Fruit fly (Drosophila melanogaster): ENCODE data around the gene Ets96B.

Ets96B gene

DNA sequence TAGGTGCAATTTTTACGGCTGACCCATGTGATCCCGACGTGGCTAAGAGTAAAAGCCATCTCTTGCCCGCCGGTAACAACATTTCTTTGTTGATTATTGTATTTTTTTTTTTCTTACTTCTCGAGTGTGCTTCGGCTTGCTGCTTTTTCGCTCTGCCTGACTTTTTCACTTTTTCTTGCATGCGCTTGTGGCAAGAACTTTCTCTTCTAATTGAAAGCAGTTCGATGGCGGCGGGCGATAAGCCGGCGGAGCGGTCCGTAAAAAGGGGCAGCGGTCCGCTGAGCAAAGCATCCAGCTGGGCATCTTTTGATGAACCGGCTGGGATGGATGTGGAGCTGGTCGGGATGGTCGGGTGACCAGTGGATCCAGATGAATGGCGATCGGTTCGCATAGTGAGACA lies 14.8 kb upstream of the Ets96B start:
- TF ChIP-seq CG14655 (GFP tag; optimal IDR thresholded peaks at IDR 0.05) = no peak
- no peak for TF ChIP-seq CG8301 (tag; optimal IDR thresholded peaks at IDR 0.05)
- TF ChIP-seq CG9948 (tag; optimal IDR thresholded peaks at IDR 0.05) = no peak
- TF ChIP-seq rn (GFP tag; IDR thresholded peaks at IDR 0.05) = no peak
- TF ChIP-seq CG34367 (tag; optimal IDR thresholded peaks at IDR 0.05) = no peak
- TF ChIP-seq CG15710 (tag; optimal IDR thresholded peaks at IDR 0.05) = no peak
- no peak for TF ChIP-seq fd96Ca (GFP tag; IDR thresholded peaks at IDR 0.05)
- TF ChIP-seq EcR (GFP tag; optimal IDR thresholded peaks at IDR 0.05) = no peak
- TF ChIP-seq CG4496 (GFP tag; IDR thresholded peaks at IDR 0.05) = no peak
- no peak for TF ChIP-seq gl (tag; optimal IDR thresholded peaks at IDR 0.05)
- TF ChIP-seq CG17806 (tag; optimal IDR thresholded peaks at IDR 0.05) = no peak
- no peak for TF ChIP-seq CG13204 (GFP tag; optimal IDR thresholded peaks at IDR 0.05)
- no peak for TF ChIP-seq CG10348 (GFP tag; IDR thresholded peaks at IDR 0.05)
- TF ChIP-seq CG32121 (GFP tag; IDR thresholded peaks at IDR 0.05) = no peak
- TF ChIP-seq D1 (tag; optimal IDR thresholded peaks at IDR 0.05) = no peak
- no peak for TF ChIP-seq Ets98B (GFP tag; IDR thresholded peaks at IDR 0.05)
- no peak for TF ChIP-seq CG12605 (GFP tag; IDR thresholded peaks at IDR 0.05)

DNA sequence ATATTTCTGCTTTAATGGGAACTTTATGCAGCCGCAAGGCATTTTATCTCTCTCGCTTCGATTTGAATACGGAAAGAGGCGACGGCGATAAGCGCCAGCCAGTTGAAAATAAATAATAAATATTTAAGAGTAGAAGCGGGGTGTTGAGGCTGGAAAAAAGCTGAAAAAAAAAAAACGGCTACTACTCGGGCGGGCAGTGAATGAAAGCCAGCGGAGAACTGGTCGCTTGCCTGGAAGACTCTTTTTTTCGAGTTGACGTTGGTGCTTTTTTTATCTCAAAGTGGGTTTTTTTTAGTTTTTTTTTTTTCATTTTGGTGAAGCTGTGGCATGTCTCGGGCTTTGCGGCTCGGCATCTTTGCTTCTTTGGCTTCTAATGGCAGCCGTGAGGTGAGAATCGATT lies 14.4 kb upstream of the Ets96B start:
- TF ChIP-seq CG15710 (tag; optimal IDR thresholded peaks at IDR 0.05) (no peak), CG8159 (tag; optimal IDR thresholded peaks at IDR 0.05) (no peak), CG4496 (GFP tag; IDR thresholded peaks at IDR 0.05) (peak; percentile 40; the same call in 1 of the 3 replicates), gl (tag; optimal IDR thresholded peaks at IDR 0.05) (no peak), CG8301 (tag; optimal IDR thresholded peaks at IDR 0.05) (no peak), Pif1A (GFP tag; optimal IDR thresholded peaks at IDR 0.05) (peak; percentile 1), rn (GFP tag; IDR thresholded peaks at IDR 0.05) (peak; percentile 31; the same call in 1 of the 2 replicates), Pif1B (GFP tag; optimal IDR thresholded peaks at IDR 0.05) (no peak), CG17806 (tag; optimal IDR thresholded peaks at IDR 0.05) (no peak), CG14655 (GFP tag; optimal IDR thresholded peaks at IDR 0.05) (peak; percentile 26), CG12605 (GFP tag; IDR thresholded peaks at IDR 0.05) (no peak; the same call in 1 of the 2 replicates), D1 (tag; optimal IDR thresholded peaks at IDR 0.05) (no peak), Ets98B (GFP tag; IDR thresholded peaks at IDR 0.05) (no peak), CG34367 (tag; optimal IDR thresholded peaks at IDR 0.05) (no peak), CG32121 (GFP tag; IDR thresholded peaks at IDR 0.05) (no peak; the same call in 1 of the 2 replicates), EcR (GFP tag; optimal IDR thresholded peaks at IDR 0.05) (no peak), CG13204 (GFP tag; optimal IDR thresholded peaks at IDR 0.05) (no peak), CG10348 (GFP tag; IDR thresholded peaks at IDR 0.05) (no peak), fd96Ca (GFP tag; IDR thresholded peaks at IDR 0.05) (no peak), CG9948 (tag; optimal IDR thresholded peaks at IDR 0.05) (no peak), Snoo (tag; optimal IDR thresholded peaks at IDR 0.05) (no peak)

DNA sequence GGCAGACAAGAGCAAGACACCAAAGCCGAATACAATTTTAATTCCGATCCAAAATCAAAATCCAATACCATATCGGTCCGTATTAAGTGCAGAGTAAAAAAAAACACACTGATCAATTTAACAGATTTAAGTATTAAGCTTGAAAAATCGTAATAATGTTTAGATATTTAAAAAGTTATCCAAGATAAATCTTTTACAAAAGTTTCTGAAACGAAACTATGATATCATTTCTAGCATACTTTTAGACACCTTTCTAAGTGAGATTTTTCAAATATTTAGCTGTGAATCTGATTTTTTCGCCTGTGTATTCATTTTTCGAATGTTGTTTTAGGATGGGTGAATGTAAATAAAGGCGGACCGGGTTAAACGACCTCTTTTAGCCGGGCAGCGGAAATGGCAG lies 10.8 kb upstream of the Ets96B start:
- TF ChIP-seq Pif1A (GFP tag; optimal IDR thresholded peaks at IDR 0.05) (no peak), CG12605 (GFP tag; IDR thresholded peaks at IDR 0.05) (no peak), fd96Ca (GFP tag; IDR thresholded peaks at IDR 0.05) (no peak), Pif1B (GFP tag; optimal IDR thresholded peaks at IDR 0.05) (no peak), Ets98B (GFP tag; IDR thresholded peaks at IDR 0.05) (no peak), CG15710 (tag; optimal IDR thresholded peaks at IDR 0.05) (no peak), EcR (GFP tag; optimal IDR thresholded peaks at IDR 0.05) (no peak), CG14655 (GFP tag; optimal IDR thresholded peaks at IDR 0.05) (no peak), CG13204 (GFP tag; optimal IDR thresholded peaks at IDR 0.05) (no peak), CG8159 (tag; optimal IDR thresholded peaks at IDR 0.05) (no peak), CG9948 (tag; optimal IDR thresholded peaks at IDR 0.05) (no peak), CG17806 (tag; optimal IDR thresholded peaks at IDR 0.05) (no peak)

DNA sequence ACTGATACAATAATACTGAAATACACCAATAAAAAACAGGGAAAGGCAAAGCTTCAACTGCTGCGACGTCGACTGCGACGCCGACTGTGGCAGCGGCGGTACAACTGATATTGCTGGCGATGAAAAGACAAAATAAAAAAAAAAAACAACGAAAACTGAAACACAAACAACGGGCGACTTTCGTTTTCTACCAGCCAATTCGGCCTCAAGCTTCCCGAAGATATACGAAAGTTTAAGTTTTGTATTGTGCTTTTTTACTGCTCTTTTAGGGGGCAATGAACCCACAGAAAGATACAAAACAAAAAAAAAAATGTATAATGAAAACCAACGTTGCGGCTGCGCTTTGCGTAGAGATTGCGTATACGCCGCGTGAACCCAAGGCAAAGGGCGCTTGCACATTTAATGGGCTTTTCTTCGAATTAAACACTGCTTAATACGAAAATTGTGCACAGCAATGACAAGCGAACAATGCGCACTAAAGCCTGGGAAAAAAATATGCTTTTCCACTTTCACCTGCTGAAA lies 9.6 kb upstream of the Ets96B start:
- no peak for TF ChIP-seq CG34367 (tag; optimal IDR thresholded peaks at IDR 0.05)
- no peak for TF ChIP-seq CG8159 (tag; optimal IDR thresholded peaks at IDR 0.05)
- no peak for TF ChIP-seq Pif1B (GFP tag; optimal IDR thresholded peaks at IDR 0.05)
- no peak for TF ChIP-seq CG15710 (tag; optimal IDR thresholded peaks at IDR 0.05)
- TF ChIP-seq CG12605 (GFP tag; IDR thresholded peaks at IDR 0.05) = no peak
- TF ChIP-seq EcR (GFP tag; optimal IDR thresholded peaks at IDR 0.05) = no peak
- no peak for TF ChIP-seq CG32121 (GFP tag; IDR thresholded peaks at IDR 0.05)
- TF ChIP-seq fd96Ca (GFP tag; IDR thresholded peaks at IDR 0.05) = no peak
- no peak for TF ChIP-seq CG17806 (tag; optimal IDR thresholded peaks at IDR 0.05)
- TF ChIP-seq CG13204 (GFP tag; optimal IDR thresholded peaks at IDR 0.05) = no peak
- no peak for TF ChIP-seq gl (tag; optimal IDR thresholded peaks at IDR 0.05)
- no peak for TF ChIP-seq CG8301 (tag; optimal IDR thresholded peaks at IDR 0.05)
- TF ChIP-seq Ets98B (GFP tag; IDR thresholded peaks at IDR 0.05) = no peak
- no peak for TF ChIP-seq CG10348 (GFP tag; IDR thresholded peaks at IDR 0.05)
- TF ChIP-seq Snoo (tag; optimal IDR thresholded peaks at IDR 0.05) = no peak
- TF ChIP-seq CG14655 (GFP tag; optimal IDR thresholded peaks at IDR 0.05) = no peak
- no peak for TF ChIP-seq CG4496 (GFP tag; IDR thresholded peaks at IDR 0.05)

DNA sequence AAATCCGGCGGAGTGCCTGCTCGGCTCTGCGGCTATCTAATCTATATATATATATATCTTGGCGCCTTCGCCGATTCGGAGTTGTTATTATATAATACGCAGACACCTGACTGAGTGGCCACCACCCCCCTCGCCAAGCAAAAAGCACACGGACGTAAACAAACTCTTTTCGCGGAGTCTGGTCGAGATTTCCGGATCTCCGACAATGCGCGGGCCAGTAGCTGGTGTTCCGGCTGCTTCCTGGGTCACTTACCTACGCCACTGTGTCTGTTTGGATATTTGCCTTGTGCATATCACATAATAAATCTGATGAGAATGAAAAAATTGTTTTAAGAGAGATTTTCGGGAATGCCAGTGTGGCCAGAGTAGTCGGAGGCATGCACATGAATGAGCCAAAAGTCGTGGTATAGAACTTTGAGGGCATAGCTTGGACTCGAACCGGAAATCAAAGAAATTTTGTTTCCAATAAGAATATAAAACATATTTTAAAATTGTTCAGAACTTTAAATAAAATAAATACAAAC lies 750 bp upstream of the Ets96B start, which contains the start of gene CG5805:
CG5805 (minus strand) TSS at position 380 of the 524 bp plus-strand sequence.
- TF ChIP-seq Pif1B (GFP tag; optimal IDR thresholded peaks at IDR 0.05) (peak; percentile 24), CG12605 (GFP tag; IDR thresholded peaks at IDR 0.05) (peak; percentile 20; the same call in 1 of the 2 replicates), D1 (tag; optimal IDR thresholded peaks at IDR 0.05) (no peak), CG17806 (tag; optimal IDR thresholded peaks at IDR 0.05) (peak; percentile 16), CG4496 (GFP tag; IDR thresholded peaks at IDR 0.05) (peak; percentile 85), CG15710 (tag; optimal IDR thresholded peaks at IDR 0.05) (peak; percentile 38), Snoo (tag; optimal IDR thresholded peaks at IDR 0.05) (peak; percentile 84), Ets98B (GFP tag; IDR thresholded peaks at IDR 0.05) (peak; percentile 47; the same call in 1 of the 2 replicates), rn (GFP tag; IDR thresholded peaks at IDR 0.05) (0 out of 2 replicates have a peak, but pooled peaks have one; percentile 7), gl (tag; optimal IDR thresholded peaks at IDR 0.05) (peak; percentile 22), CG10348 (GFP tag; IDR thresholded peaks at IDR 0.05) (no peak), Pif1A (GFP tag; optimal IDR thresholded peaks at IDR 0.05) (peak; percentile 45), EcR (GFP tag; optimal IDR thresholded peaks at IDR 0.05) (peak; percentile 56), CG32121 (GFP tag; IDR thresholded peaks at IDR 0.05) (no peak), CG13204 (GFP tag; optimal IDR thresholded peaks at IDR 0.05) (no peak), CG14655 (GFP tag; optimal IDR thresholded peaks at IDR 0.05) (peak; percentile 43), CG8301 (tag; optimal IDR thresholded peaks at IDR 0.05) (no peak), CG9948 (tag; optimal IDR thresholded peaks at IDR 0.05) (peak; percentile 4), CG8159 (tag; optimal IDR thresholded peaks at IDR 0.05) (peak; percentile 50), fd96Ca (GFP tag; IDR thresholded peaks at IDR 0.05) (no peak), CG34367 (tag; optimal IDR thresholded peaks at IDR 0.05) (peak; percentile 57)

Data from whole organism, pupa.